Fruit fly (Drosophila melanogaster) whole organism, prepupa: Measurements from ENCODE around the gene CG32026.

Experiments
- CG10631 ChIP-seq: fragments of 200-800 bp; sonication (Bioruptor generic); optimal IDR thresholded peaks from 2 replicates; lab custom pipeline; 2016; ENCODE audit warnings: missing biosample characterization, missing genetic modification characterization
- CG10669 ChIP-seq: fragments of 200-800 bp; sonication (Bioruptor generic); optimal IDR thresholded peaks from 3 replicates; lab custom pipeline; 2018; ENCODE audit warnings: missing biosample characterization, mild to moderate bottlenecking, missing genetic modification characterization, moderate library complexity
- CG11294 ChIP-seq: fragments of 200-800 bp; sonication (Bioruptor generic); IDR thresholded peaks from 2 replicates; pipeline ENCODE4 v1.3.6; 2022; ENCODE audit warnings: missing biosample characterization, missing genetic modification characterization
- CG11902 ChIP-seq: fragments of 200-800 bp; sonication (Bioruptor generic); optimal IDR thresholded peaks from 3 replicates; lab custom pipeline; 2016; ENCODE audit warnings: missing biosample characterization, missing genetic modification characterization
- CG15336 ChIP-seq: fragments of 200-800 bp; sonication (Bioruptor generic); IDR thresholded peaks from 2 replicates; pipeline ENCODE4 v1.3.6; 2022; ENCODE audit warnings: missing biosample characterization, missing genetic modification characterization
- CG3032 ChIP-seq: fragments of 200-800 bp; optimal IDR thresholded peaks from 2 replicates; lab custom pipeline; 2019; ENCODE audit warnings: missing biosample characterization, mild to moderate bottlenecking, missing genetic modification characterization, moderate library complexity
- CG32006 ChIP-seq: fragments of 200-800 bp; sonication (Bioruptor generic); optimal IDR thresholded peaks from 3 replicates; lab custom pipeline; 2017; ENCODE audit warnings: missing biosample characterization, mild to moderate bottlenecking, missing genetic modification characterization
- CG34406 ChIP-seq: fragments of 200-800 bp; sonication (Bioruptor generic); optimal IDR thresholded peaks from 3 replicates; lab custom pipeline; 2016; ENCODE audit warnings: missing biosample characterization, missing genetic modification characterization
- CG3919 ChIP-seq: fragments of 200-800 bp; sonication (Bioruptor generic); optimal IDR thresholded peaks from 3 replicates; lab custom pipeline; 2016; ENCODE audit warnings: missing biosample characterization, missing genetic modification characterization
- CG4318 ChIP-seq: fragments of 200-800 bp; sonication (Bioruptor generic); optimal IDR thresholded peaks from 3 replicates; lab custom pipeline; 2017; ENCODE audit warnings: missing biosample characterization, mild to moderate bottlenecking, missing genetic modification characterization
- CG6792 ChIP-seq: fragments of 200-800 bp; sonication (Bioruptor generic); optimal IDR thresholded peaks from 3 replicates; lab custom pipeline; 2016; ENCODE audit warnings: missing biosample characterization, missing genetic modification characterization
- CG6808 ChIP-seq: fragments of 200-800 bp; sonication (Bioruptor generic); optimal IDR thresholded peaks from 3 replicates; lab custom pipeline; 2017; ENCODE audit warnings: missing biosample characterization, missing genetic modification characterization, mild to moderate bottlenecking, moderate library complexity, missing genetic modification reagents
- CG6854 ChIP-seq: fragments of 200-800 bp; sonication (Bioruptor generic); optimal IDR thresholded peaks from 2 replicates; lab custom pipeline; 2017; ENCODE audit warnings: missing biosample characterization, mild to moderate bottlenecking, missing genetic modification characterization
- CG7368 ChIP-seq: fragments of 200-800 bp; sonication (Bioruptor generic); optimal IDR thresholded peaks from 3 replicates; lab custom pipeline; 2016; ENCODE audit warnings: missing biosample characterization, missing genetic modification characterization
- CG8119 ChIP-seq: fragments of 200-800 bp; sonication (Bioruptor generic); IDR thresholded peaks from 3 replicates; pipeline ENCODE4 v1.3.6; 2022; ENCODE audit warnings: missing biosample characterization, missing genetic modification characterization
- CG8632 ChIP-seq: fragments of 200-800 bp; sonication (Bioruptor generic); optimal IDR thresholded peaks from 3 replicates; lab custom pipeline; 2016; ENCODE audit warnings: missing biosample characterization, missing genetic modification characterization
- CG9139 ChIP-seq: fragments of 200-800 bp; sonication (Bioruptor generic); optimal IDR thresholded peaks from 3 replicates; lab custom pipeline; 2017; ENCODE audit warnings: missing biosample characterization, mild to moderate bottlenecking, missing genetic modification characterization
- Eip75B ChIP-seq: fragments of 200-800 bp; sonication (Bioruptor generic); optimal IDR thresholded peaks from 3 replicates; lab custom pipeline; 2016; ENCODE audit warnings: missing biosample characterization, missing genetic modification characterization
- Eip78C ChIP-seq: fragments of 200-800 bp; sonication (Bioruptor generic); peaks from one replicate; lab custom pipeline; 2016; ENCODE audit warnings: missing biosample characterization, missing genetic modification characterization
- Eip93F ChIP-seq: fragments of 200-800 bp; sonication (Bioruptor generic); optimal IDR thresholded peaks from 2 replicates; lab custom pipeline; 2016; ENCODE audit warnings: missing biosample characterization, mild to moderate bottlenecking, missing genetic modification characterization
- Ets21C ChIP-seq: fragments of 200-800 bp; sonication (Bioruptor generic); optimal IDR thresholded peaks from 3 replicates; lab custom pipeline; 2016; ENCODE audit warnings: missing biosample characterization, missing genetic modification characterization
- Ets96B ChIP-seq: fragments of 200-800 bp; optimal IDR thresholded peaks from 2 replicates; lab custom pipeline; 2019; ENCODE audit warnings: missing biosample characterization, mild to moderate bottlenecking, missing genetic modification characterization, moderate library complexity
- Gug ChIP-seq: fragments of 200-800 bp; sonication (Bioruptor generic); IDR thresholded peaks from 2 replicates; pipeline ENCODE4 v1.3.6; 2022; ENCODE audit warnings: missing biosample characterization, missing genetic modification characterization
- Met ChIP-seq: fragments of 200-800 bp; sonication (Bioruptor generic); optimal IDR thresholded peaks from 3 replicates; lab custom pipeline; 2016; ENCODE audit warnings: missing biosample characterization, missing genetic modification characterization
- Smox ChIP-seq: fragments of 200-800 bp; sonication (Bioruptor generic); optimal IDR thresholded peaks from 3 replicates; lab custom pipeline; 2016; ENCODE audit warnings: missing biosample characterization, missing genetic modification characterization
- Sox102F ChIP-seq: fragments of 200-800 bp; sonication (Bioruptor generic); optimal IDR thresholded peaks from 2 replicates; lab custom pipeline; 2016; ENCODE audit warnings: missing biosample characterization, mild to moderate bottlenecking, missing genetic modification characterization
- Sox14 ChIP-seq: fragments of 200-800 bp; sonication (Bioruptor generic); optimal IDR thresholded peaks from 3 replicates; lab custom pipeline; 2016; ENCODE audit warnings: missing biosample characterization, missing genetic modification characterization
- Sox15 ChIP-seq: fragments of 200-800 bp; sonication (Bioruptor generic); optimal IDR thresholded peaks from 3 replicates; lab custom pipeline; 2016; ENCODE audit warnings: missing biosample characterization, missing genetic modification characterization
- acj6 ChIP-seq: fragments of 200-800 bp; sonication (Bioruptor generic); optimal IDR thresholded peaks from 3 replicates; lab custom pipeline; 2016; ENCODE audit warnings: missing biosample characterization, missing genetic modification characterization
- cyc ChIP-seq: fragments of 200-800 bp; sonication (Bioruptor generic); optimal IDR thresholded peaks from 3 replicates; lab custom pipeline; 2016; ENCODE audit warnings: missing biosample characterization, missing genetic modification characterization
- dac ChIP-seq: fragments of 200-800 bp; sonication (Bioruptor generic); optimal IDR thresholded peaks from 2 replicates; lab custom pipeline; 2017; ENCODE audit warnings: missing biosample characterization, mild to moderate bottlenecking, missing genetic modification characterization
- dsx ChIP-seq: fragments of 200-800 bp; optimal IDR thresholded peaks from 3 replicates; lab custom pipeline; 2019; ENCODE audit warnings: missing biosample characterization, mild to moderate bottlenecking, missing genetic modification characterization, moderate library complexity; ENCODE audit not compliant: poor library complexity, severe bottlenecking
- eg ChIP-seq: fragments of 200-800 bp; sonication (Bioruptor generic); IDR thresholded peaks from 3 replicates; pipeline ENCODE4 v1.3.6; 2022; ENCODE audit warnings: missing biosample characterization, missing genetic modification characterization
- esn ChIP-seq: fragments of 200-800 bp; sonication (Bioruptor generic); optimal IDR thresholded peaks from 2 replicates; lab custom pipeline; 2016; ENCODE audit warnings: missing biosample characterization, mild to moderate bottlenecking, missing genetic modification characterization, moderate library complexity
- fkh ChIP-seq: fragments of 200-800 bp; sonication (Bioruptor generic); optimal IDR thresholded peaks from 3 replicates; lab custom pipeline; 2017; ENCODE audit warnings: missing biosample characterization, mild to moderate bottlenecking, missing genetic modification characterization, moderate library complexity
- lz ChIP-seq: fragments of 200-800 bp; sonication (Bioruptor generic); optimal IDR thresholded peaks from 3 replicates; lab custom pipeline; 2016; ENCODE audit warnings: missing biosample characterization, missing genetic modification characterization
- net ChIP-seq: fragments of 200-800 bp; sonication (Bioruptor generic); optimal IDR thresholded peaks from 3 replicates; lab custom pipeline; 2016; ENCODE audit warnings: missing biosample characterization, missing genetic modification characterization
- pdm3 ChIP-seq: fragments of 200-800 bp; sonication (Bioruptor generic); optimal IDR thresholded peaks from 3 replicates; lab custom pipeline; 2016; ENCODE audit warnings: missing biosample characterization, missing genetic modification characterization
- spab ChIP-seq: fragments of 200-800 bp; sonication (Bioruptor generic); optimal IDR thresholded peaks from 2 replicates; lab custom pipeline; 2017; ENCODE audit warnings: missing biosample characterization, mild to moderate bottlenecking, missing genetic modification characterization, missing genetic modification reagents
- svp ChIP-seq: fragments of 200-800 bp; sonication (Bioruptor generic); peaks from one replicate; lab custom pipeline; 2016; ENCODE audit warnings: missing biosample characterization, missing genetic modification characterization
- vri ChIP-seq: fragments of 200-800 bp; sonication (Bioruptor generic); optimal IDR thresholded peaks from 3 replicates; lab custom pipeline; 2016; ENCODE audit warnings: missing biosample characterization, mild to moderate bottlenecking, missing genetic modification characterization

The CG32026 gene

dm6 chr3L:8870547-8870946 lies 34.3 kb downstream of the CG32026 start (continued):
- TF ChIP-seq Sox15: no peak
- no peak for TF ChIP-seq CG6854 (GFP tag; lab: Kevin White, UChicago)
- TF ChIP-seq CG9139 (GFP tag; lab: Kevin White, UChicago): no peak
- no peak for TF ChIP-seq Sox102F (GFP tag; lab: Kevin White, UChicago)
- peak; percentile 58 for TF ChIP-seq dac (GFP tag; lab: Kevin White, UChicago)
- TF ChIP-seq Eip93F (GFP tag; lab: Kevin White, UChicago): no peak
- TF ChIP-seq lz: peak; percentile 22
- peak; percentile 19 for TF ChIP-seq cyc
- peak; percentile 94 for TF ChIP-seq eg (GFP tag; lab: Robert Waterston, UW)
- TF ChIP-seq Eip78C: peak; percentile 91
- peak; percentile 49 for TF ChIP-seq dsx (GFP tag; lab: Kevin White, UChicago)
- TF ChIP-seq acj6 (GFP tag; lab: Kevin White, UChicago): peak; percentile 56
- peak; percentile 67 for TF ChIP-seq CG10631 (GFP tag; lab: Kevin White, UChicago)

- TF ChIP-seq Gug (GFP tag; lab: Robert Waterston, UW): no peak
- peak; percentile 36 for TF ChIP-seq Sox102F (GFP tag; lab: Kevin White, UChicago)
- peak; percentile 51 for TF ChIP-seq CG6854 (GFP tag; lab: Kevin White, UChicago)
- TF ChIP-seq Met (GFP tag; lab: Kevin White, UChicago): peak; percentile 8
- TF ChIP-seq Ets96B: no peak
- peak; percentile 44 for TF ChIP-seq svp
Measured at dm6 chr3L:8871017-8871416, 34.8 kb downstream of the CG32026 start.

- no peak for TF ChIP-seq net (GFP tag; lab: Kevin White, UChicago)
- TF ChIP-seq CG9139 (GFP tag; lab: Kevin White, UChicago): no peak
- peak; percentile 79 for TF ChIP-seq fkh (GFP tag; lab: Kevin White, UChicago)
Measured at dm6 chr3L:8873053-8873452, 36.8 kb downstream of the CG32026 start.

- TF ChIP-seq vri (GFP tag; lab: Kevin White, UChicago) (peak; percentile 30), CG6808 (GFP tag; lab: Kevin White, UChicago) (no peak)
Measured at dm6 chr3L:8878388-8878787, 42.1 kb downstream of the CG32026 start.

- TF ChIP-seq Ets21C (GFP tag; lab: Kevin White, UChicago): no peak
- TF ChIP-seq CG15336 (GFP tag; lab: Robert Waterston, UW): no peak; the same call in 1 of the 2 replicates
- no peak for TF ChIP-seq CG32006
- no peak for TF ChIP-seq CG3032 (tag; lab: Kevin White, UChicago)
- TF ChIP-seq Met (GFP tag; lab: Kevin White, UChicago): no peak
- TF ChIP-seq CG6808 (GFP tag; lab: Kevin White, UChicago): no peak
- no peak for TF ChIP-seq esn
- TF ChIP-seq acj6 (GFP tag; lab: Kevin White, UChicago): no peak
- TF ChIP-seq Eip78C: peak; percentile 72
- no peak for TF ChIP-seq Gug (GFP tag; lab: Robert Waterston, UW)
- TF ChIP-seq net (GFP tag; lab: Kevin White, UChicago): no peak
- TF ChIP-seq Smox (GFP tag; lab: Kevin White, UChicago): no peak
- peak; percentile 57; the same call in 1 of the 3 replicates for TF ChIP-seq CG8119 (GFP tag; lab: Robert Waterston, UW)
- no peak for TF ChIP-seq eg (GFP tag; lab: Robert Waterston, UW)
- no peak for TF ChIP-seq CG8632
- TF ChIP-seq CG6792 (GFP tag; lab: Kevin White, UChicago): no peak
- TF ChIP-seq Sox102F (GFP tag; lab: Kevin White, UChicago): no peak
- TF ChIP-seq CG11902: no peak
- TF ChIP-seq CG10669: no peak
- TF ChIP-seq CG11294 (GFP tag; lab: Robert Waterston, UW): no peak
- no peak for TF ChIP-seq pdm3 (GFP tag; lab: Kevin White, UChicago)
- no peak for TF ChIP-seq spab
- TF ChIP-seq Eip75B (GFP tag; lab: Kevin White, UChicago): peak; percentile 4
- TF ChIP-seq CG6854 (GFP tag; lab: Kevin White, UChicago): no peak
- TF ChIP-seq CG10631 (GFP tag; lab: Kevin White, UChicago): peak; percentile 24
- no peak for TF ChIP-seq CG34406 (GFP tag; lab: Kevin White, UChicago)
- no peak for TF ChIP-seq CG4318
- TF ChIP-seq CG3919 (GFP tag; lab: Kevin White, UChicago): peak; percentile 5
- no peak for TF ChIP-seq Sox14 (GFP tag; lab: Kevin White, UChicago)
- no peak for TF ChIP-seq CG7368 (GFP tag; lab: Kevin White, UChicago)
Measured at dm6 chr3L:8879465-8879864, 43.2 kb downstream of the CG32026 start.
